Worm (Caenorhabditis elegans) whole organism, midembryonic: ENCODE results near the gene brd-1.

Source experiments
- cog-1 ChIP-seq: sonication (generic microtip); optimal IDR thresholded peaks from 2 replicates; lab custom pipeline; 2016; ENCODE audit warnings: missing genetic modification characterization, missing compliant biosample characterization
- flt-1 ChIP-seq: fragments of 200-800 bp; sonication (Bioruptor generic); IDR thresholded peaks from 2 replicates; pipeline ENCODE4 v1.3.6; 2022; ENCODE audit warnings: missing genetic modification characterization, missing compliant biosample characterization
- ref-1 ChIP-seq: fragments of 200-800 bp; sonication (Bioruptor generic); conservative IDR thresholded peaks from 2 replicates; pipeline ENCODE4 v1.3.6; 2022; ENCODE audit warnings: missing genetic modification reagents, missing genetic modification characterization, missing compliant biosample characterization
- ztf-23 ChIP-seq: fragments of 200-800 bp; sonication (Bioruptor generic); IDR thresholded peaks from 2 replicates; pipeline ENCODE4 v1.3.6; 2022; ENCODE audit warnings: missing genetic modification reagents, missing genetic modification characterization, missing compliant biosample characterization

DNA sequence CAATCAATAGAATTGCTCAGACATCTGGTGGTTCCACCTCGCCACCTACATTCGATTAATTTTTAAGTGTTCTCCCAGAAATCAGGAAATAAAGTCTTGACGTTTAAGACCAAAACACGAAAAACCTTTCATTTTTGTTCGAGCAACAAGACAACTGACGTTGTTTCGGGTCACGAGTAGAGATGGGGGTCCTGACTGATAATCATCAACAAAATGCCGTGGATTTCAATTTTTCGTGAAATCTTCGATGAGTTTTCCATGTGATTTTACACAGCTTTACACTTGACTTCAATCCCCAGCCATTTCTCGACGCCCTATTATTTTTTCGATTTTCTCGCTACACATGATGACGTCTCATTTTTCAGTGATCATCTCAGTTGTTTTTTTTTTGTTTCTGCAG is 18.2 kb downstream of the brd-1 start:
- TF ChIP-seq cog-1 (tag; lab: Kevin White, UChicago): no peak
- no peak for TF ChIP-seq ztf-23 (GFP tag; lab: Robert Waterston, UW)
- TF ChIP-seq ref-1 (GFP tag; lab: Robert Waterston, UW): no peak
- no peak for TF ChIP-seq flt-1
